Fruit fly (Drosophila melanogaster) whole organism, embryonic: ENCODE measurements around the gene CG15461.

Experiments
- Atf-2 ChIP-seq: fragments of 200-800 bp; sonication (Bioruptor generic); optimal IDR thresholded peaks from 2 replicates; lab custom pipeline; 2016; ENCODE audit warnings: missing biosample characterization, missing genetic modification characterization
- CG10959 ChIP-seq: fragments of 200-800 bp; sonication (Bioruptor generic); IDR thresholded peaks from 2 replicates; pipeline ENCODE4 v1.3.6; 2022; ENCODE audit warnings: missing biosample characterization, missing genetic modification characterization
- CG11504 ChIP-seq: fragments of 200-800 bp; sonication (Bioruptor generic); optimal IDR thresholded peaks from 3 replicates; lab custom pipeline; 2019; ENCODE audit warnings: missing biosample characterization, mild to moderate bottlenecking, missing genetic modification characterization, moderate library complexity
- CG13296 ChIP-seq: fragments of 200-800 bp; sonication (Bioruptor generic); optimal IDR thresholded peaks from 3 replicates; lab custom pipeline; 2018; ENCODE audit warnings: missing biosample characterization, mild to moderate bottlenecking, missing genetic modification characterization
- CG15479 ChIP-seq: fragments of 200-800 bp; sonication (Bioruptor generic); optimal IDR thresholded peaks from 3 replicates; lab custom pipeline; 2019; ENCODE audit warnings: missing biosample characterization, mild to moderate bottlenecking, missing genetic modification characterization, moderate library complexity
- CG1602 ChIP-seq: fragments of 200-800 bp; sonication (Bioruptor generic); optimal IDR thresholded peaks from 3 replicates; lab custom pipeline; 2016; ENCODE audit warnings: missing biosample characterization, missing genetic modification characterization
- CG16779 ChIP-seq: fragments of 200-800 bp; sonication (Bioruptor generic); IDR thresholded peaks from 2 replicates; pipeline ENCODE4 v1.3.6; 2022; ENCODE audit warnings: missing biosample characterization, missing genetic modification characterization
- CG18011 ChIP-seq: fragments of 200-800 bp; sonication (Bioruptor generic); optimal IDR thresholded peaks from 2 replicates; lab custom pipeline; 2017; ENCODE audit warnings: missing biosample characterization, missing genetic modification characterization, mild to moderate bottlenecking, moderate library complexity, missing genotype
- CG18619 ChIP-seq: fragments of 200-800 bp; sonication (Bioruptor generic); optimal IDR thresholded peaks from 3 replicates; lab custom pipeline; 2017; ENCODE audit warnings: missing biosample characterization, mild to moderate bottlenecking, missing genetic modification characterization
- CG2202 ChIP-seq: fragments of 200-800 bp; sonication (Bioruptor generic); optimal IDR thresholded peaks from 2 replicates; lab custom pipeline; 2018; ENCODE audit warnings: missing biosample characterization, mild to moderate bottlenecking, missing genetic modification characterization
- CG4424 ChIP-seq: fragments of 200-800 bp; sonication (Bioruptor generic); optimal IDR thresholded peaks from 3 replicates; lab custom pipeline; 2016; ENCODE audit warnings: missing biosample characterization, missing genetic modification characterization
- CG7745 ChIP-seq: fragments of 200-800 bp; sonication (Bioruptor generic); optimal IDR thresholded peaks from 2 replicates; lab custom pipeline; 2018; ENCODE audit warnings: missing biosample characterization, mild to moderate bottlenecking, missing genetic modification characterization, moderate library complexity
- CG8388 ChIP-seq: fragments of 200-800 bp; sonication (Bioruptor generic); optimal IDR thresholded peaks from 2 replicates; lab custom pipeline; 2019; ENCODE audit warnings: missing biosample characterization, mild to moderate bottlenecking, missing genetic modification characterization, moderate library complexity
- CG9817 ChIP-seq: fragments of 200-800 bp; sonication (Bioruptor generic); optimal IDR thresholded peaks from 2 replicates; lab custom pipeline; 2018; ENCODE audit warnings: missing biosample characterization, mild to moderate bottlenecking, missing genetic modification characterization, moderate library complexity
- D19A ChIP-seq: fragments of 200-800 bp; optimal IDR thresholded peaks from 3 replicates; lab custom pipeline; 2019; ENCODE audit warnings: missing biosample characterization, mild to moderate bottlenecking, missing genetic modification characterization, moderate library complexity
- D19B ChIP-seq: fragments of 200-800 bp; sonication (Bioruptor generic); optimal IDR thresholded peaks from 2 replicates; lab custom pipeline; 2017; ENCODE audit warnings: missing biosample characterization, mild to moderate bottlenecking, missing genetic modification characterization
- Dll ChIP-seq: fragments of 200-800 bp; sonication (Bioruptor generic); IDR thresholded peaks from 4 replicates; pipeline ENCODE4 v1.3.6; 2022; ENCODE audit warnings: missing biosample characterization, missing genetic modification characterization; ENCODE audit not compliant: partially characterized antibody
- E2f2 ChIP-seq: fragments of 200-800 bp; sonication (Bioruptor generic); IDR thresholded peaks from 2 replicates; pipeline ENCODE4 v1.3.6; 2022; ENCODE audit warnings: missing biosample characterization, missing genetic modification characterization
- Ets65A ChIP-seq: fragments of 200-800 bp; sonication (Bioruptor generic); peaks from one replicate; lab custom pipeline; 2016; ENCODE audit warnings: missing biosample characterization, missing genetic modification characterization
- HHEX ChIP-seq: fragments of 200-800 bp; sonication (Bioruptor generic); optimal IDR thresholded peaks from 3 replicates; lab custom pipeline; 2017; ENCODE audit warnings: missing biosample characterization, mild to moderate bottlenecking, missing genetic modification characterization, missing genetic modification reagents
- Med ChIP-seq: fragments of 200-800 bp; sonication (Bioruptor generic); peaks from one replicate; lab custom pipeline; 2016; ENCODE audit warnings: missing biosample characterization, missing genetic modification characterization, mild to moderate bottlenecking, inconsistent platforms, moderate library complexity
- Ptx1 ChIP-seq: fragments of 200-800 bp; sonication (Bioruptor generic); IDR thresholded peaks from 2 replicates; pipeline ENCODE4 v1.3.6; 2022; ENCODE audit warnings: missing biosample characterization, missing genetic modification characterization
- Sry-β ChIP-seq: fragments of 200-800 bp; sonication (Bioruptor generic); optimal IDR thresholded peaks from 2 replicates; lab custom pipeline; 2018; ENCODE audit warnings: missing biosample characterization, mild to moderate bottlenecking, missing genetic modification characterization, moderate library complexity
- Taf1 ChIP-seq: fragments of 200-800 bp; sonication (Bioruptor generic); IDR thresholded peaks from 2 replicates; pipeline ENCODE4 v1.3.6; 2022; ENCODE audit warnings: missing biosample characterization, missing genetic modification characterization
- bbx ChIP-seq: fragments of 200-800 bp; sonication (Bioruptor generic); IDR thresholded peaks from 2 replicates; pipeline ENCODE4 v1.3.6; 2022; ENCODE audit warnings: missing biosample characterization, missing genetic modification characterization; ENCODE audit not compliant: partially characterized antibody
- cad ChIP-seq: fragments of >200 bp; optimal IDR thresholded peaks from 2 replicates; lab custom pipeline; 2017; ENCODE audit warnings: missing biosample characterization, missing genetic modification characterization
- dmrt99B ChIP-seq: fragments of 200-800 bp; sonication (Bioruptor generic); optimal IDR thresholded peaks from 2 replicates; lab custom pipeline; 2018; ENCODE audit warnings: missing biosample characterization, mild to moderate bottlenecking, missing genetic modification characterization, moderate library complexity
- ewg ChIP-seq: fragments of 200-800 bp; sonication (Bioruptor generic); optimal IDR thresholded peaks from 3 replicates; lab custom pipeline; 2017; ENCODE audit warnings: mild to moderate bottlenecking, missing biosample characterization, missing genetic modification reagents, missing genetic modification characterization
- gcm2 ChIP-seq: fragments of 200-800 bp; sonication (Bioruptor generic); optimal IDR thresholded peaks from 2 replicates; lab custom pipeline; 2016; ENCODE audit warnings: missing biosample characterization, missing genetic modification characterization
- hb ChIP-seq: fragments of 200-800 bp; sonication (Bioruptor generic); IDR thresholded peaks from 3 replicates; pipeline ENCODE4 v1.3.6; 2022; ENCODE audit warnings: missing biosample characterization, missing genetic modification characterization; ENCODE audit not compliant: partially characterized antibody
- insv ChIP-seq, 2 experiments: fragments of 200-800 bp; sonication (Bioruptor generic); optimal IDR thresholded peaks; 3 replicates each; lab custom pipeline; 2016 to 2018; ENCODE audit warnings: missing biosample characterization in 2 of 2, missing genetic modification characterization in 2 of 2
- lilli ChIP-seq: fragments of 200-800 bp; sonication (Bioruptor generic); optimal IDR thresholded peaks from 3 replicates; lab custom pipeline; 2016; ENCODE audit warnings: missing biosample characterization, missing genetic modification characterization
- peb ChIP-seq: fragments of 200-800 bp; sonication (Bioruptor generic); IDR thresholded peaks from 2 replicates; pipeline ENCODE4 v1.3.6; 2022; ENCODE audit warnings: missing biosample characterization, missing genetic modification characterization
- pros ChIP-seq: fragments of 200-800 bp; sonication (Bioruptor generic); optimal IDR thresholded peaks from 3 replicates; lab custom pipeline; 2019; ENCODE audit warnings: missing biosample characterization, mild to moderate bottlenecking, missing genetic modification characterization, moderate library complexity
- row ChIP-seq: fragments of 200-800 bp; sonication (Bioruptor generic); IDR thresholded peaks from 3 replicates; pipeline ENCODE4 v1.3.6; 2022; ENCODE audit warnings: missing biosample characterization, missing genetic modification characterization
- sens ChIP-seq: fragments of 200-800 bp; sonication (Bioruptor generic); peaks from one replicate; lab custom pipeline; 2016; ENCODE audit warnings: missing biosample characterization, missing genetic modification characterization
- slbo ChIP-seq: fragments of 200-800 bp; sonication (Bioruptor generic); IDR thresholded peaks from 2 replicates; pipeline ENCODE4 v1.3.6; 2022; ENCODE audit warnings: missing biosample characterization, missing genetic modification characterization
- slp2 ChIP-seq: fragments of 200-800 bp; sonication (Bioruptor generic); optimal IDR thresholded peaks from 2 replicates; lab custom pipeline; 2016; ENCODE audit warnings: missing biosample characterization, missing genetic modification characterization
- sob ChIP-seq: fragments of 200-800 bp; sonication (Bioruptor generic); IDR thresholded peaks from 2 replicates; pipeline ENCODE4 v1.3.6; 2022; ENCODE audit warnings: missing biosample characterization, missing genetic modification characterization
- stc ChIP-seq: fragments of 200-800 bp; sonication (Bioruptor generic); IDR thresholded peaks from 2 replicates; pipeline ENCODE4 v1.3.6; 2022; ENCODE audit warnings: missing biosample characterization, missing genetic modification characterization
- tap ChIP-seq: fragments of 200-800 bp; optimal IDR thresholded peaks from 3 replicates; lab custom pipeline; 2019; ENCODE audit warnings: missing biosample characterization, mild to moderate bottlenecking, missing genetic modification characterization, moderate library complexity

The CG15461 gene

DNA sequence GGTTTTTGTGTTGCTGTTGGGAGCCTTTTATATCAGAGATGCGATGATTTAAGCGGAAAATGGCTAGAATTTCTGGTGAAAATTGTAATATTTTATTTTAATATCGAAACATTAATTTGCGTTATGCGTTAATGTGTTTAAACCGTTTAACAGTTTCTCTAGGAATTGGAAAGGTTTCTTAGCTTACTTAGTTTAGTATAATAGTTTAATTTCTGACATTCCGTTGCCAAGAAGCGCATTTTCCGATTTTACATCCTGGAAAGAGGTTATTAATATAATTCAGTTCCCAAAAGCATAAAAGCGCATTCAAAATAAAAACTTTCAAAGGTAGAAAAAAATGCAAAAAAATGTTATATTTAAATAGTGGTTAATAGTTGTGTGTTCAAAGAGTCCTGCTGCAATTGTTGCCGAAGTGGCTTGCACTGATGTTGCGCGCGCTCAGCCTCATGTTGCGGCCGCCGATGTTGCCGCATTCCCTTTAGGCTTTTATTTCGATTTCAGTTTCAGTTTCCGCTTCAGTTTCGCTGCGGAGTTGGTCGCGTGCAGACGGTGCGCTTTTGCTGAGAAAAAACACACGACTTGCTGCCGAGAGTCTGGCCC, 37.1 kb upstream of the CG15461 start, which contains the start of gene tbc:
Gene tbc, plus strand, starts transcription at position 504 of the 600 bp plus-strand sequence.
- TF ChIP-seq hb (no peak), HHEX (GFP tag; lab: Kevin White, UChicago) (no peak), Atf-2 (GFP tag; lab: Kevin White, UChicago) (no peak), CG16779 (GFP tag; lab: Robert Waterston, UW) (0 out of 2 replicates have a peak, but pooled peaks have one; percentile 22), Taf1 (GFP tag; lab: Robert Waterston, UW) (no peak), Dll (GFP tag; lab: Robert Waterston, UW) (no peak), gcm2 (GFP tag; lab: Kevin White, UChicago) (no peak), CG11504 (tag; lab: Kevin White, UChicago) (peak; percentile 99), CG18011 (no peak), CG18619 (GFP tag; lab: Kevin White, UChicago) (no peak), Sry-β (GFP tag; lab: Kevin White, UChicago) (peak; percentile 77), CG2202 (tag; lab: Kevin White, UChicago) (no peak)

DNA sequence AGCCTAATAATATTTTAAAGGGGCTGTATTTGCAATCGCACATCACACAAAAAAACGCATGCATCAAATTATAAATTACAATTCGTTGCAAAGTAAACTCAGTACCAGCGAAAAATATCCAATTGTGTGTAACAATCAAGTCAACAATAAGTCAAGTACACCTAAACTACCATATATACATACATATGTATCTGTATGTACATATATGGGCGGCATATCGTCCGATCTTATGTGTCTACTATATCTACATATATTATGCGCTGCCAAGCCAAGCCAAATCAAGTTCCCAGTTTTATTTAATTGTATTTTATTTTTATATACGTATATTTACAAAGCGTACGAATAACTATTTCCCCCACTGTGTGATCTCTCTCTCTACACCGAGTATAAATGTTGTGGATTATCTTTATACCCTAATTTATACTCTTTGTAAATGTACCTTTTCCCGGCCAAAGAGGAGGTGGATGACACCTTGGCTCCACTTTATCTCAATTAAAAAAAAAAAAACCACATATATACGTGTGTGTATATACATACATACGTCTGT, 19.5 kb upstream of the CG15461 start:
- TF ChIP-seq CG4424 (peak; percentile 3), peb (no peak), Ptx1 (GFP tag; lab: Robert Waterston, UW) (0 out of 2 replicates have a peak, but pooled peaks have one; percentile 37), D19A (tag; lab: Kevin White, UChicago) (peak; percentile 61), lilli (no peak), CG13296 (GFP tag; lab: Kevin White, UChicago) (peak; percentile 30), ewg (GFP tag; lab: Kevin White, UChicago) (no peak), CG8388 (peak; percentile 76), tap (peak; percentile 12), CG1602 (GFP tag; lab: Kevin White, UChicago) (no peak), row (peak; percentile 22; the same call in 1 of the 3 replicates), slp2 (GFP tag; lab: Kevin White, UChicago) (no peak), dmrt99B (peak; percentile 2), insv (GFP tag; optimal IDR thresholded peaks at IDR 0.05; lab: Kevin White, UChicago) (no peak), sens (GFP tag; lab: Kevin White, UChicago) (peak; percentile 38), sob (0 out of 2 replicates have a peak, but pooled peaks have one; percentile 7), bbx (GFP tag; lab: Robert Waterston, UW) (no peak)

DNA sequence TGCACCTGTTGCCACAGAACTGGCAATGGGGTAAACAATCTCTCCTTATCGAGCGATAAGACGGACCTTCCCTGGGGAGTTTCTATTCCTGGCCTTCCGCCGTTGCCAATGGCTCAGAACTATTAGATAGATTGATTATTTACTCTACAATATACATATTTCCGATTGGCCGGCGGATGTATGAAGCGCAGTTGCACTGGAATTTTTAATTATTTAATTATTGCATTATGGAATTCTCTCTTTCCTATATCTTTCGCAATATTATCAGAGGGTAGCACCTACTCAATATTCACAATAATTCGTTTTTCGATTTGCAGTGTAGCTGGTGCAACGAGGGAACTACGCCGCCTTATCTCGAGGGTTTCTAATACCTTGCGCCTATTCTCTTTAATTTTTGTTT, 18.8 kb upstream of the CG15461 start, which contains the start of gene GstT3:
Gene GstT3, plus strand, starts transcription at position 301 of the 400 bp plus-strand sequence.
- TF ChIP-seq CG10959 (no peak), E2f2 (no peak), Ets65A (peak; percentile 68), CG15479 (GFP tag; lab: Kevin White, UChicago) (no peak), slbo (GFP tag; lab: Robert Waterston, UW) (no peak), cad (GFP tag; lab: Kevin White, UChicago) (no peak), D19B (GFP tag; lab: Kevin White, UChicago) (no peak), CG7745 (no peak), stc (GFP tag; lab: Robert Waterston, UW) (no peak), Med (GFP tag; lab: Kevin White, UChicago) (peak; percentile 8), pros (GFP tag; lab: Kevin White, UChicago) (no peak), CG9817 (tag; lab: Kevin White, UChicago) (no peak)
